Worm (Caenorhabditis elegans) whole organism, dauer: ENCODE results near the gene ctsa-1.1.

Experiments used
- unc-62 ChIP-seq: sonication (generic microtip); optimal IDR thresholded peaks from 2 replicates; lab custom pipeline; 2017; ENCODE audit warnings: missing biosample characterization, missing genetic modification reagents, missing genetic modification characterization

ctsa-1.1 gene

ce11 chrII:4762574-4763285 is 25.3 kb downstream of the ctsa-1.1 start, which contains the start of gene F26G1.2:
Gene F26G1.2, plus strand, starts transcription at chrII:4763081.
- no peak for TF ChIP-seq unc-62 (GFP tag; lab: Kevin White, UChicago)

- no peak for TF ChIP-seq unc-62 (GFP tag; lab: Kevin White, UChicago)
Measured at ce11 chrII:4766284-4766683, 28.8 kb downstream of the ctsa-1.1 start, which contains the start of gene ttm-2. Gene ttm-2, minus strand, starts transcription at chrII:4766384.

ce11 chrII:4767612-4768011 is 30.2 kb downstream of the ctsa-1.1 start:
- TF ChIP-seq unc-62 (GFP tag; lab: Kevin White, UChicago) = no peak

ce11 chrII:4769096-4769495 is 31.6 kb downstream of the ctsa-1.1 start:
- no peak for TF ChIP-seq unc-62 (GFP tag; lab: Kevin White, UChicago)

- TF ChIP-seq unc-62 (GFP tag; lab: Kevin White, UChicago) = no peak
Measured at ce11 chrII:4769886-4770285, 32.4 kb downstream of the ctsa-1.1 start.

ce11 chrII:4771282-4771681 is 33.8 kb downstream of the ctsa-1.1 start, which contains the start of gene F26G1.5:
Gene F26G1.5, minus strand, starts transcription at chrII:4771382.
- TF ChIP-seq unc-62 (GFP tag; lab: Kevin White, UChicago) = no peak

- TF ChIP-seq unc-62 (GFP tag; lab: Kevin White, UChicago) = no peak
Measured at ce11 chrII:4772441-4772840, 35.0 kb downstream of the ctsa-1.1 start.

- TF ChIP-seq unc-62 (GFP tag; lab: Kevin White, UChicago) = no peak
Measured at ce11 chrII:4773891-4774432, 36.5 kb downstream of the ctsa-1.1 start, which contains the start of the genes F26G1.9 and F26G1.10. Gene F26G1.9, minus strand, starts transcription at chrII:4773991. Gene F26G1.10, plus strand, starts transcription at chrII:4774382.

- TF ChIP-seq unc-62 (GFP tag; lab: Kevin White, UChicago) = no peak
Measured at ce11 chrII:4775802-4776201, 38.4 kb downstream of the ctsa-1.1 start.

ce11 chrII:4776933-4777332 is 39.5 kb downstream of the ctsa-1.1 start, which contains the start of gene F26G1.11:
Gene F26G1.11, plus strand, starts transcription at chrII:4777137.
- no peak for TF ChIP-seq unc-62 (GFP tag; lab: Kevin White, UChicago)

ce11 chrII:4779753-4780152 is 42.3 kb downstream of the ctsa-1.1 start:
- no peak for TF ChIP-seq unc-62 (GFP tag; lab: Kevin White, UChicago)

ce11 chrII:4784436-4784835 is 47.0 kb downstream of the ctsa-1.1 start, which contains the start of gene nep-12:
Gene nep-12, minus strand, starts transcription at chrII:4784536.
- no peak for TF ChIP-seq unc-62 (GFP tag; lab: Kevin White, UChicago)

ce11 chrII:4786181-4786580 is 48.7 kb downstream of the ctsa-1.1 start, which contains the start of gene msp-3:
Gene msp-3, minus strand, starts transcription at chrII:4786281.
- TF ChIP-seq unc-62 (GFP tag; lab: Kevin White, UChicago) = no peak
